Worm (Caenorhabditis elegans) whole organism, late embryonic: Measurements from ENCODE around the gene srbc-5.

Source experiments
- K02D7.2 ChIP-seq: sonication (generic microtip); optimal IDR thresholded peaks from 2 replicates; lab custom pipeline; 2017; ENCODE audit warnings: mild to moderate bottlenecking, missing genetic modification characterization, missing compliant biosample characterization
- Y22D7AL.16 ChIP-seq: sonication (generic microtip); optimal IDR thresholded peaks from 2 replicates; lab custom pipeline; 2016; ENCODE audit warnings: missing genetic modification characterization, missing compliant biosample characterization
- ceh-19 ChIP-seq: fragments of 200-800 bp; sonication (Bioruptor generic); optimal IDR thresholded peaks from 2 replicates; lab custom pipeline; 2018; ENCODE audit warnings: mild to moderate bottlenecking, missing genetic modification characterization, missing compliant biosample characterization
- ceh-24 ChIP-seq: sonication (generic microtip); optimal IDR thresholded peaks from 2 replicates; lab custom pipeline; 2016; ENCODE audit warnings: mild to moderate bottlenecking, missing genetic modification characterization, missing compliant biosample characterization
- dve-1 ChIP-seq: sonication (generic microtip); optimal IDR thresholded peaks from 2 replicates; lab custom pipeline; 2017; ENCODE audit warnings: antibody characterized with exemption, mild to moderate bottlenecking, missing genetic modification characterization, missing compliant biosample characterization
- elt-2 ChIP-seq: sonication (generic microtip); optimal IDR thresholded peaks from 2 replicates; lab custom pipeline; 2016; ENCODE audit warnings: missing genetic modification reagents, missing genetic modification characterization, missing compliant biosample characterization

ce11 chrV:3295368-3295767 is 35.2 kb downstream of the srbc-5 start:
- TF ChIP-seq Y22D7AL.16 (tag; lab: Kevin White, UChicago) (no peak), elt-2 (tag; lab: Kevin White, UChicago) (no peak), K02D7.2 (tag; lab: Kevin White, UChicago) (no peak), ceh-24 (tag; lab: Kevin White, UChicago) (no peak), ceh-19 (GFP tag; lab: Kevin White, UChicago) (no peak), dve-1 (tag; lab: Kevin White, UChicago) (no peak)
